Fruit fly (Drosophila melanogaster) whole organism, wandering third instar larva: ENCODE measurements around the gene tadr.

Experiments used
- Abd-B ChIP-seq: fragments of >200 bp; optimal IDR thresholded peaks from 2 replicates; lab custom pipeline; 2017; ENCODE audit warnings: missing biosample characterization, missing genetic modification characterization
- CG32264 ChIP-seq: fragments of 200-800 bp; sonication (Bioruptor generic); optimal IDR thresholded peaks from 2 replicates; lab custom pipeline; 2016; ENCODE audit warnings: missing biosample characterization, missing genetic modification characterization
- CG9705 ChIP-seq: fragments of 200-800 bp; sonication (Bioruptor generic); optimal IDR thresholded peaks from 2 replicates; lab custom pipeline; 2018; ENCODE audit warnings: missing biosample characterization, mild to moderate bottlenecking, missing genetic modification characterization
- CrebA ChIP-seq: fragments of 200-800 bp; sonication (Bioruptor generic); optimal IDR thresholded peaks from 2 replicates; lab custom pipeline; 2016; ENCODE audit warnings: missing biosample characterization, mild to moderate bottlenecking, missing genetic modification characterization, borderline replicate concordance
- Dfd ChIP-seq: fragments of >200 bp; optimal IDR thresholded peaks from 2 replicates; lab custom pipeline; 2017; ENCODE audit warnings: missing biosample characterization, missing genetic modification characterization
- Dif ChIP-seq: fragments of 200-275, 200-300 bp; sonication (Bioruptor generic); optimal IDR thresholded peaks from 2 replicates; lab custom pipeline; 2018; ENCODE audit warnings: missing biosample characterization, missing genetic modification characterization; ENCODE audit not compliant: partially characterized antibody
- GATAd ChIP-seq: sonication (Bioruptor generic); optimal IDR thresholded peaks from 2 replicates; lab custom pipeline; 2016; ENCODE audit warnings: missing biosample characterization, missing genetic modification characterization
- HLH106 ChIP-seq: fragments of 200-800 bp; optimal IDR thresholded peaks from 3 replicates; lab custom pipeline; 2019; ENCODE audit warnings: missing biosample characterization, mild to moderate bottlenecking, missing genetic modification characterization, moderate library complexity
- Hnf4 ChIP-seq: fragments of 200-800 bp; sonication (Bioruptor generic); optimal IDR thresholded peaks from 2 replicates; lab custom pipeline; 2016; ENCODE audit warnings: missing biosample characterization, mild to moderate bottlenecking, missing genetic modification characterization
- Hr78 ChIP-seq: fragments of >200 bp; optimal IDR thresholded peaks from 2 replicates; lab custom pipeline; 2017; ENCODE audit warnings: missing biosample characterization, missing genetic modification characterization
- Hr83 ChIP-seq: fragments of 200-300 bp; sonication (Bioruptor generic); optimal IDR thresholded peaks from 2 replicates; lab custom pipeline; 2016; ENCODE audit warnings: missing biosample characterization, mild to moderate bottlenecking, missing genetic modification characterization, moderate library complexity; ENCODE audit not compliant: poor library complexity, severe bottlenecking
- Jra ChIP-seq: sonication (Bioruptor generic); optimal IDR thresholded peaks from 2 replicates; lab custom pipeline; 2016; ENCODE audit warnings: missing biosample characterization, missing genetic modification characterization
- Mio ChIP-seq: sonication (Bioruptor generic); optimal IDR thresholded peaks from 2 replicates; lab custom pipeline; 2016; ENCODE audit warnings: missing biosample characterization, missing genetic modification characterization
- Myc ChIP-seq: fragments of >200 bp; optimal IDR thresholded peaks from 2 replicates; lab custom pipeline; 2017
- N ChIP-seq: fragments of >200 bp; optimal IDR thresholded peaks from 2 replicates; lab custom pipeline; 2018; ENCODE audit warnings: missing biosample characterization, missing external identifiers, missing genetic modification characterization
- Rel ChIP-seq, 2 experiments: fragments of 200-800 bp; sonication (Bioruptor generic) in 1 of 2; optimal IDR thresholded peaks; 2 replicates in 1 of 2; 3 replicates in 1 of 2; lab custom pipeline; 2016 to 2019; ENCODE audit warnings: mild to moderate bottlenecking in 2 of 2, missing biosample characterization in 2 of 2, missing genetic modification characterization in 2 of 2, moderate library complexity in 1 of 2
- Sp1 ChIP-seq: fragments of 200-800 bp; sonication (Bioruptor generic); optimal IDR thresholded peaks from 3 replicates; lab custom pipeline; 2019; ENCODE audit warnings: missing biosample characterization, mild to moderate bottlenecking, missing genetic modification characterization, moderate library complexity
- Vsx2 ChIP-seq: fragments of 200-300, 225-300 bp; sonication (Bioruptor generic); optimal IDR thresholded peaks from 2 replicates; lab custom pipeline; 2018; ENCODE audit warnings: missing biosample characterization, missing genetic modification characterization; ENCODE audit not compliant: partially characterized antibody
- br ChIP-seq: fragments of 200-800 bp; sonication (Bioruptor generic); optimal IDR thresholded peaks from 2 replicates; lab custom pipeline; 2016; ENCODE audit warnings: missing biosample characterization, missing genetic modification characterization
- brk ChIP-seq: fragments of 200-800 bp; sonication (Bioruptor generic); optimal IDR thresholded peaks from 2 replicates; lab custom pipeline; 2016; ENCODE audit warnings: missing biosample characterization, mild to moderate bottlenecking, missing genetic modification characterization
- dl ChIP-seq, 2 experiments: fragments of 175-275, 200-275 bp in 1 of 2; fragments of 200-275 bp in 1 of 2; sonication (Bioruptor generic); optimal IDR thresholded peaks; lab custom pipeline; 2018; ENCODE audit warnings: mild to moderate bottlenecking in 2 of 2, missing biosample characterization in 2 of 2, missing genetic modification characterization in 2 of 2, moderate library complexity in 2 of 2; ENCODE audit not compliant: partially characterized antibody in 2 of 2, insufficient read depth in 1 of 2
- ey ChIP-seq: fragments of 200-800 bp; sonication (Bioruptor generic); optimal IDR thresholded peaks from 2 replicates; lab custom pipeline; 2016; ENCODE audit warnings: missing biosample characterization, missing genetic modification characterization
- foxo ChIP-seq, 2 experiments: fragments of 200-800 bp; sonication (Bioruptor generic); optimal IDR thresholded peaks; 2 replicates in 1 of 2; 3 replicates in 1 of 2; lab custom pipeline; 2016 to 2017; ENCODE audit warnings: missing biosample characterization in 2 of 2, missing genetic modification characterization in 2 of 2
- fru ChIP-seq: fragments of 200-800 bp; sonication (Bioruptor generic); optimal IDR thresholded peaks from 3 replicates; lab custom pipeline; 2016; ENCODE audit warnings: missing biosample characterization, mild to moderate bottlenecking, missing genetic modification characterization
- h ChIP-seq: fragments of 200-800 bp; sonication (Bioruptor generic); optimal IDR thresholded peaks from 3 replicates; lab custom pipeline; 2016; ENCODE audit warnings: missing biosample characterization, mild to moderate bottlenecking, missing genetic modification characterization
- jim ChIP-seq: fragments of 175-275, 200-325 bp; sonication (Bioruptor generic); optimal IDR thresholded peaks from 2 replicates; lab custom pipeline; 2016; ENCODE audit warnings: missing biosample characterization, mild to moderate bottlenecking, missing genetic modification characterization
- lola ChIP-seq: fragments of >200 bp; optimal IDR thresholded peaks from 2 replicates; lab custom pipeline; 2017; ENCODE audit warnings: missing biosample characterization, missing genetic modification characterization
- pan ChIP-seq: fragments of >200 bp; optimal IDR thresholded peaks from 2 replicates; lab custom pipeline; 2017
- psq ChIP-seq: fragments of 200-800 bp; sonication (Bioruptor generic); optimal IDR thresholded peaks from 3 replicates; lab custom pipeline; 2017; ENCODE audit warnings: missing biosample characterization, mild to moderate bottlenecking, missing genetic modification characterization, moderate library complexity
- rgr ChIP-seq: fragments of 200-800 bp; sonication (Bioruptor generic); optimal IDR thresholded peaks from 3 replicates; lab custom pipeline; 2016; ENCODE audit warnings: missing biosample characterization, mild to moderate bottlenecking, missing genetic modification characterization
- sv ChIP-seq: fragments of 200-800 bp; sonication (Bioruptor generic); optimal IDR thresholded peaks from 3 replicates; lab custom pipeline; 2016; ENCODE audit warnings: missing biosample characterization, missing genetic modification characterization
- usp ChIP-seq: fragments of >200 bp; optimal IDR thresholded peaks from 2 replicates; lab custom pipeline; 2017; ENCODE audit warnings: missing biosample characterization, missing genetic modification characterization

The tadr gene

dm6 chr2L:21039569-21040159 lies 35.5 kb upstream of the tadr start:
- no peak for TF ChIP-seq dl (GFP tag; optimal IDR thresholded peaks at IDR 0.05; lab: Kevin White, UChicago; ENCODE audit: insufficient read depth in 1 of 2, partially characterized antibody in 2 of 2)
- no peak for TF ChIP-seq Mio (GFP tag; lab: Kevin White, UChicago)
- TF ChIP-seq Rel (GFP tag; optimal IDR thresholded peaks at IDR 0.05; lab: Kevin White, UChicago), result no peak
- no peak for TF ChIP-seq Rel (tag; optimal IDR thresholded peaks at IDR 0.05; lab: Kevin White, UChicago)
- TF ChIP-seq CG32264 (GFP tag; lab: Kevin White, UChicago), result no peak
- TF ChIP-seq foxo (GFP tag; optimal IDR thresholded peaks at IDR 0.05; lab: Kevin White, UChicago), result no peak
- no peak for TF ChIP-seq N (GFP tag; lab: Kevin White, UChicago)
- TF ChIP-seq Hnf4 (GFP tag; lab: Kevin White, UChicago), result no peak
- no peak for TF ChIP-seq fru
- no peak for TF ChIP-seq sv (GFP tag; lab: Kevin White, UChicago)
- TF ChIP-seq brk (GFP tag; lab: Kevin White, UChicago), result no peak
- no peak for TF ChIP-seq GATAd
- no peak for TF ChIP-seq Abd-B (GFP tag; lab: Kevin White, UChicago)
- no peak for TF ChIP-seq Myc (lab: Kevin White, UChicago)

- no peak for TF ChIP-seq fru
- TF ChIP-seq br, result no peak
- no peak for TF ChIP-seq CrebA (GFP tag; lab: Kevin White, UChicago)
- TF ChIP-seq Hr83 (GFP tag; lab: Kevin White, UChicago), result no peak
- no peak for TF ChIP-seq Abd-B (GFP tag; lab: Kevin White, UChicago)
- no peak for TF ChIP-seq dl (GFP tag; optimal IDR thresholded peaks at IDR 0.05; lab: Kevin White, UChicago; ENCODE audit: insufficient read depth in 1 of 2, partially characterized antibody in 2 of 2)
- TF ChIP-seq Myc (lab: Kevin White, UChicago), result no peak
- TF ChIP-seq Rel (GFP tag; optimal IDR thresholded peaks at IDR 0.05; lab: Kevin White, UChicago), result no peak
- TF ChIP-seq Rel (tag; optimal IDR thresholded peaks at IDR 0.05; lab: Kevin White, UChicago), result no peak
- no peak for TF ChIP-seq h (GFP tag; lab: Kevin White, UChicago)
Measured at dm6 chr2L:21040719-21041118, 34.5 kb upstream of the tadr start.

DNA sequence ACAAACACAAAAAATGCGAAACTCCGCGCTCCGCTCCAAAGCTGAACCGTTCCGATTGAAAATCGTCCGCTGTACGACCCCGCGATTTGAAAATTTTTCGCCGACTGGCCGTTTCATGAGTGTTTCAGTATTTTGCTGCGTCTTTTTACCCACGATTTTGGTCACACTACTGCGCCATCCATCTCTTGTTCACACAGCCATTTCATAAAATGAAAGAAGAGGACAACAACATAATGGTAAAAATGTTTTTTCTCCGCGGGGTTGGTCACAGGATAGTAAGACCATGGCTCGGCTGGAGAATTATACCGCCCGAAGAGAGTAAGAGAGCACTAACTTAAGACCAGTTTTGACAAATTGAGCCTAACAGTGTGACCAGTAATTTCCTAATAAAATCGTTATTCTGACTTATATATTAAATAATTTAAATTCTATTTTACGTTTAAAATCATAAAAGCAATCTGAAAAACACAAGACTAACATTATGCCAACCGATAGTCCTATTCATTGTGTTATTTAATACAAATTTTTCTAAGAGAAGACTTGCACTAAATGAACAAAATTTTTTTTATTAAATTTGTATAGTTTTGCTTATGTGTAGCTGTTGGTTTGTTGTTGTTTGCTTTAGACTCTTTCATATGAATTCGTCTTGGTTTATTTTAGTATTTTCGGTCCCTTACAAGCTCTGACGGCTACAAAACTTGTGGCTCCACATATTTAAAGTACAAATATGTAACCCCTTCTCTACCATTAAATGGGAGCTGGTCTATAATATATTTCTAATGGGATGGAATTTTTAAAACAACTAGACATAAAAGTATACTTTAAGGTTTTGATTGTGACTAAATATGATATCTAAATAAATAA lies 23.1 kb upstream of the tadr start, which contains the start of gene CG42238:
CG42238 (minus strand) TSS at position 292 of the 864 bp plus-strand sequence.
- no peak for TF ChIP-seq Dif (GFP tag; lab: Kevin White, UChicago)
- peak; percentile 31 for TF ChIP-seq rgr
- TF ChIP-seq Jra (GFP tag; lab: Kevin White, UChicago), result no peak
- TF ChIP-seq ey, result no peak
- no peak for TF ChIP-seq CG9705 (GFP tag; lab: Kevin White, UChicago)
- no peak for TF ChIP-seq fru
- no peak for TF ChIP-seq brk (GFP tag; lab: Kevin White, UChicago)
- TF ChIP-seq Rel (GFP tag; optimal IDR thresholded peaks at IDR 0.05; lab: Kevin White, UChicago), result no peak
- TF ChIP-seq Rel (tag; optimal IDR thresholded peaks at IDR 0.05; lab: Kevin White, UChicago), result peak; percentile 31
- TF ChIP-seq usp, result no peak
- TF ChIP-seq psq (GFP tag; lab: Kevin White, UChicago), result peak; percentile 21
- no peak for TF ChIP-seq jim
- peak in 1 of 2 experiments; percentile 39 for TF ChIP-seq dl (GFP tag; optimal IDR thresholded peaks at IDR 0.05; lab: Kevin White, UChicago; ENCODE audit: insufficient read depth in 1 of 2, partially characterized antibody in 2 of 2)
- no peak for TF ChIP-seq Hnf4 (GFP tag; lab: Kevin White, UChicago)
- TF ChIP-seq Dfd (GFP tag; lab: Kevin White, UChicago), result no peak
- TF ChIP-seq Vsx2 (GFP tag; lab: Kevin White, UChicago), result no peak
- TF ChIP-seq lola (GFP tag; lab: Kevin White, UChicago), result no peak
- no peak for TF ChIP-seq N (GFP tag; lab: Kevin White, UChicago)
- TF ChIP-seq Myc (lab: Kevin White, UChicago), result no peak
- peak in 1 of 2 experiments; percentile 4 for TF ChIP-seq foxo (GFP tag; optimal IDR thresholded peaks at IDR 0.05; lab: Kevin White, UChicago)
- peak; percentile 8 for TF ChIP-seq Sp1
- TF ChIP-seq Hr78 (GFP tag; lab: Kevin White, UChicago), result no peak
- no peak for TF ChIP-seq CrebA (GFP tag; lab: Kevin White, UChicago)
- peak; percentile 36 for TF ChIP-seq Hr83 (GFP tag; lab: Kevin White, UChicago)
- TF ChIP-seq sv (GFP tag; lab: Kevin White, UChicago), result no peak
- TF ChIP-seq GATAd, result no peak
- peak; percentile 2 for TF ChIP-seq HLH106 (tag; lab: Kevin White, UChicago)
- no peak for TF ChIP-seq br
- no peak for TF ChIP-seq pan (lab: Kevin White, UChicago)
